Worm (Caenorhabditis elegans): ENCODE measurements around the gene C14A11.2.

Gene C14A11.2

ce11 chrX:2809611-2810010 lies 6.7 kb downstream of the C14A11.2 start, which contains the start of gene C14A11.9 (continued):
- TF ChIP-seq nhr-10 (tag; optimal IDR thresholded peaks at IDR 0.05) (no peak), Y105C5A.15 (GFP tag; IDR thresholded peaks at IDR 0.05) (no peak), hlh-11 (tag; optimal IDR thresholded peaks at IDR 0.05) (peak; percentile 88), D1046.2 (GFP tag; IDR thresholded peaks at IDR 0.05) (no peak), mep-1 (tag; optimal IDR thresholded peaks at IDR 0.05) (peak; percentile 96), snpc-1.2 (GFP tag; IDR thresholded peaks at IDR 0.05) (peak; percentile 16; the same call in 1 of the 2 replicates), daf-19 (GFP tag; conservative IDR thresholded peaks at IDR 0.05) (no peak), mdt-29 (GFP tag; IDR thresholded peaks at IDR 0.05) (no peak), mes-2 (tag; optimal IDR thresholded peaks at IDR 0.05; ENCODE audit: poor library complexity, severe bottlenecking) (peak; percentile 91), nhr-111 (GFP tag; optimal IDR thresholded peaks at IDR 0.05) (no peak), nhr-237 (tag; optimal IDR thresholded peaks at IDR 0.05) (no peak), R02D3.7 (tag; optimal IDR thresholded peaks at IDR 0.05) (no peak), F44E2.7 (GFP tag; IDR thresholded peaks at IDR 0.05) (no peak), ctbp-1 (GFP tag; IDR thresholded peaks at IDR 0.05) (peak; percentile 95), ceh-20 (GFP tag; IDR thresholded peaks at IDR 0.05) (peak; percentile 88), saeg-2 (GFP tag; IDR thresholded peaks at IDR 0.05) (0 out of 2 replicates have a peak, but pooled peaks have one; percentile 64), vab-7 (GFP tag; IDR thresholded peaks at IDR 0.05) (no peak; the same call in 1 of the 2 replicates), pha-4 (GFP tag; IDR thresholded peaks at IDR 0.05) (peak; percentile 85), pha-4 (tag; optimal IDR thresholded peaks at IDR 0.05) (no peak), dmd-8 (GFP tag; IDR thresholded peaks at IDR 0.05) (peak; percentile 71; the same call in 1 of the 2 replicates), mxl-3 (GFP tag; optimal IDR thresholded peaks at IDR 0.05) (peak; percentile 76), daf-16 (GFP tag; optimal IDR thresholded peaks at IDR 0.05) (peak in 1 of 2 experiments; percentile 82), daf-16 (tag; optimal IDR thresholded peaks at IDR 0.05) (peak; percentile 80), lir-3 (tag; optimal IDR thresholded peaks at IDR 0.05) (no peak), ceh-28 (tag; optimal IDR thresholded peaks at IDR 0.05) (no peak), ceh-32 (tag; optimal IDR thresholded peaks at IDR 0.05; ENCODE audit: poor library complexity) (no peak), zag-1 (tag; optimal IDR thresholded peaks at IDR 0.05) (no peak), cey-2 (tag; optimal IDR thresholded peaks at IDR 0.05; ENCODE audit: borderline replicate concordance, insufficient read depth) (no peak), dmd-9 (GFP tag; IDR thresholded peaks at IDR 0.05) (peak; percentile 58; the same call in 1 of the 2 replicates), mdl-1 (tag; optimal IDR thresholded peaks at IDR 0.05) (peak in 1 of 2 experiments; percentile 58), lim-7 (GFP tag; IDR thresholded peaks at IDR 0.05) (no peak), skn-1 (tag; optimal IDR thresholded peaks at IDR 0.05) (no peak), lin-15B (tag; optimal IDR thresholded peaks at IDR 0.05) (no peak), madf-5 (GFP tag; IDR thresholded peaks at IDR 0.05) (no peak), spr-1 (tag; optimal IDR thresholded peaks at IDR 0.05) (peak; percentile 87), fos-1 (tag; optimal IDR thresholded peaks at IDR 0.05) (no peak), zfp-3 (GFP tag; conservative IDR thresholded peaks at IDR 0.05) (0 out of 2 replicates have a peak, but pooled peaks have one; percentile 34), unc-39 (tag; optimal IDR thresholded peaks at IDR 0.05) (no peak), F10B5.3 (tag; optimal IDR thresholded peaks at IDR 0.05) (peak; percentile 77), dpl-1 (GFP tag; optimal IDR thresholded peaks at IDR 0.05) (peak; percentile 81), tag-97 (GFP tag; IDR thresholded peaks at IDR 0.05) (no peak), gei-8 (GFP tag; optimal IDR thresholded peaks at IDR 0.05) (peak; percentile 1), aly-2 (tag; optimal IDR thresholded peaks at IDR 0.05) (no peak), lin-38 (GFP tag; IDR thresholded peaks at IDR 0.05) (peak; percentile 74), zfp-2 (tag; optimal IDR thresholded peaks at IDR 0.05) (no peak), madf-9 (GFP tag; conservative IDR thresholded peaks at IDR 0.05) (peak; percentile 51; the same call in 1 of the 2 replicates), Y5F2A.4 (GFP tag; optimal IDR thresholded peaks at IDR 0.05) (no peak), nhr-11 (tag; optimal IDR thresholded peaks at IDR 0.05) (peak; percentile 88), sdz-12 (GFP tag; optimal IDR thresholded peaks at IDR 0.05) (no peak), nhr-102 (tag; optimal IDR thresholded peaks at IDR 0.05) (peak; percentile 92), hif-1 (tag; optimal IDR thresholded peaks at IDR 0.05) (peak; percentile 32 to 82), nhr-42 (GFP tag; IDR thresholded peaks at IDR 0.05) (peak; percentile 90)

Measured in whole organism, L4 larva.